Worm (Caenorhabditis elegans) whole organism, mixed stage, embryonic: ENCODE measurements around the gene C04A11.2.
A peak's percentile ranks its signal among the peaks of the same experiment; 100 is the strongest.

ENCODE experiments used
- M03D4.4 ChIP-seq: sonication (generic microtip); optimal IDR thresholded peaks from 2 replicates; lab custom pipeline; 2017; ENCODE audit warnings: mild to moderate bottlenecking, missing genetic modification characterization, missing compliant biosample characterization
- bed-3 ChIP-seq: fragments of 200-800 bp; sonication (Bioruptor generic); optimal IDR thresholded peaks from 3 replicates; lab custom pipeline; 2018; ENCODE audit warnings: mild to moderate bottlenecking, missing genetic modification characterization, moderate library complexity, missing compliant biosample characterization
- blmp-1 ChIP-seq: fragments of 150-350 bp; optimal IDR thresholded peaks from 2 replicates; lab custom pipeline; 2014; ENCODE audit warnings: missing biosample characterization, missing genetic modification characterization
- ceh-39 ChIP-seq: fragments of 150-350 bp; optimal IDR thresholded peaks from 2 replicates; lab custom pipeline; 2014; ENCODE audit warnings: missing biosample characterization, missing genetic modification characterization
- ceh-43 ChIP-seq: fragments of 200-800 bp; sonication (Bioruptor generic); optimal IDR thresholded peaks from 2 replicates; lab custom pipeline; 2018; ENCODE audit warnings: mild to moderate bottlenecking, missing genetic modification characterization, moderate library complexity, missing compliant biosample characterization
- ceh-83 ChIP-seq: fragments of 200-800 bp; sonication (Bioruptor generic); optimal IDR thresholded peaks from 2 replicates; lab custom pipeline; 2018; ENCODE audit warnings: mild to moderate bottlenecking, missing genetic modification characterization, missing compliant biosample characterization
- ces-1 ChIP-seq: fragments of 150-350 bp; optimal IDR thresholded peaks from 2 replicates; lab custom pipeline; 2014; ENCODE audit warnings: missing biosample characterization, missing genetic modification reagents, missing genetic modification characterization
- cnd-1 ChIP-seq: fragments of 200-800 bp; sonication (Bioruptor generic); optimal IDR thresholded peaks from 2 replicates; lab custom pipeline; 2018; ENCODE audit warnings: mild to moderate bottlenecking, missing genetic modification characterization, missing compliant biosample characterization
- drap-1 ChIP-seq: fragments of 200-800 bp; sonication (Bioruptor generic); optimal IDR thresholded peaks from 3 replicates; lab custom pipeline; 2018; ENCODE audit warnings: mild to moderate bottlenecking, missing genetic modification characterization, missing compliant biosample characterization
- elt-1 ChIP-seq: sonication (generic microtip); optimal IDR thresholded peaks from 2 replicates; lab custom pipeline; 2017; ENCODE audit warnings: missing genetic modification characterization, mild to moderate bottlenecking, missing compliant biosample characterization, antibody characterized with exemption, moderate library complexity, borderline replicate concordance; ENCODE audit not compliant: insufficient read depth
- elt-3 ChIP-seq: fragments of 150-350 bp; optimal IDR thresholded peaks from 2 replicates; lab custom pipeline; 2014; ENCODE audit warnings: missing biosample characterization, missing genetic modification characterization
- flh-1 ChIP-seq: fragments of 200-800 bp; sonication (Bioruptor generic); optimal IDR thresholded peaks from 2 replicates; lab custom pipeline; 2018; ENCODE audit warnings: mild to moderate bottlenecking, missing genetic modification characterization, moderate library complexity, missing compliant biosample characterization
- ham-2 ChIP-seq: fragments of 200-800 bp; sonication (Bioruptor generic); optimal IDR thresholded peaks from 2 replicates; lab custom pipeline; 2018; ENCODE audit warnings: mild to moderate bottlenecking, missing genetic modification characterization, missing compliant biosample characterization
- hlh-1 ChIP-seq: fragments of 150-350 bp; optimal IDR thresholded peaks from 2 replicates; lab custom pipeline; 2014; ENCODE audit warnings: missing biosample characterization, missing genetic modification reagents, missing genetic modification characterization
- lin-13 ChIP-seq: fragments of 150-350 bp; optimal IDR thresholded peaks from 2 replicates; lab custom pipeline; 2014; ENCODE audit warnings: missing biosample characterization, missing genetic modification characterization
- lin-32 ChIP-seq: fragments of 200-800 bp; sonication (Bioruptor generic); optimal IDR thresholded peaks from 2 replicates; lab custom pipeline; 2018; ENCODE audit warnings: mild to moderate bottlenecking, missing genetic modification characterization, missing compliant biosample characterization
- lsy-2 ChIP-seq: fragments of 150-350 bp; optimal IDR thresholded peaks from 2 replicates; lab custom pipeline; 2014; ENCODE audit warnings: missing biosample characterization, missing genetic modification characterization
- mab-5 ChIP-seq: fragments of 150-350 bp; optimal IDR thresholded peaks from 2 replicates; lab custom pipeline; 2014; ENCODE audit warnings: missing biosample characterization, missing genetic modification characterization
- mep-1 ChIP-seq: fragments of 150-350 bp; optimal IDR thresholded peaks from 2 replicates; lab custom pipeline; 2017; ENCODE audit warnings: missing biosample characterization, missing genetic modification reagents, missing genetic modification characterization, inconsistent platforms
- mls-2 ChIP-seq: sonication (generic microtip); optimal IDR thresholded peaks from 2 replicates; lab custom pipeline; 2016; ENCODE audit warnings: mild to moderate bottlenecking, missing genetic modification characterization, moderate library complexity, missing compliant biosample characterization
- nhr-12 ChIP-seq: fragments of 150-350 bp; optimal IDR thresholded peaks from 2 replicates; lab custom pipeline; 2014; ENCODE audit warnings: missing biosample characterization, missing genetic modification characterization
- nhr-2 ChIP-seq: fragments of 150-350 bp; optimal IDR thresholded peaks from 2 replicates; lab custom pipeline; 2014; ENCODE audit warnings: missing biosample characterization, missing genetic modification characterization
- nhr-237 ChIP-seq: fragments of 150-350 bp; optimal IDR thresholded peaks from 2 replicates; lab custom pipeline; 2014; ENCODE audit warnings: missing biosample characterization, missing genetic modification characterization
- nhr-28 ChIP-seq: fragments of 150-350 bp; optimal IDR thresholded peaks from 2 replicates; lab custom pipeline; 2014; ENCODE audit warnings: missing biosample characterization, missing genetic modification characterization
- nhr-76 ChIP-seq: sonication (generic microtip); optimal IDR thresholded peaks from 2 replicates; lab custom pipeline; 2017; ENCODE audit warnings: missing biosample characterization, missing genetic modification characterization
- pha-4 ChIP-seq: fragments of 150-350 bp; optimal IDR thresholded peaks from 2 replicates; lab custom pipeline; 2018; ENCODE audit warnings: missing biosample characterization, missing genetic modification reagents, missing genetic modification characterization
- sem-2 ChIP-seq: fragments of 200-800 bp; sonication (Bioruptor generic); optimal IDR thresholded peaks from 2 replicates; lab custom pipeline; 2018; ENCODE audit warnings: mild to moderate bottlenecking, missing genetic modification characterization, missing compliant biosample characterization
- snpc-4 ChIP-seq: fragments of 150-350 bp; optimal IDR thresholded peaks from 2 replicates; lab custom pipeline; 2014; ENCODE audit warnings: missing biosample characterization, missing genetic modification characterization
- sptf-1 ChIP-seq: sonication (generic microtip); optimal IDR thresholded peaks from 2 replicates; lab custom pipeline; 2017; ENCODE audit warnings: mild to moderate bottlenecking, missing genetic modification characterization, moderate library complexity, missing compliant biosample characterization
- tbx-8 ChIP-seq: fragments of 200-800 bp; sonication (Bioruptor generic); optimal IDR thresholded peaks from 2 replicates; lab custom pipeline; 2018; ENCODE audit warnings: mild to moderate bottlenecking, missing genetic modification characterization, moderate library complexity, missing compliant biosample characterization
- unc-120 ChIP-seq: sonication (generic microtip); optimal IDR thresholded peaks from 2 replicates; lab custom pipeline; 2017; ENCODE audit warnings: missing genetic modification characterization, missing compliant biosample characterization; ENCODE audit not compliant: poor library complexity, severe bottlenecking
- unc-39 ChIP-seq: fragments of 150-350 bp; optimal IDR thresholded peaks from 2 replicates; lab custom pipeline; 2014; ENCODE audit warnings: missing biosample characterization, missing genetic modification characterization
- unc-62 ChIP-seq: fragments of 150-350 bp; optimal IDR thresholded peaks from 2 replicates; lab custom pipeline; 2014; ENCODE audit warnings: missing biosample characterization, missing genetic modification reagents, missing genetic modification characterization
- zip-8 ChIP-seq: fragments of 150-350 bp; optimal IDR thresholded peaks from 2 replicates; lab custom pipeline; 2014; ENCODE audit warnings: missing biosample characterization, missing genetic modification characterization
- ztf-11 ChIP-seq: fragments of 150-350 bp; optimal IDR thresholded peaks from 2 replicates; lab custom pipeline; 2014; ENCODE audit warnings: missing biosample characterization, missing genetic modification characterization

The C04A11.2 gene

ce11 chrX:13669641-13670040 is 1.0 kb upstream of the C04A11.2 start (continued):
- TF ChIP-seq elt-1 (tag; lab: Kevin White, UChicago) (no peak), bed-3 (GFP tag; lab: Kevin White, UChicago) (no peak)
- TF ChIP-seq, all 35 proteins: peak for 6

DNA sequence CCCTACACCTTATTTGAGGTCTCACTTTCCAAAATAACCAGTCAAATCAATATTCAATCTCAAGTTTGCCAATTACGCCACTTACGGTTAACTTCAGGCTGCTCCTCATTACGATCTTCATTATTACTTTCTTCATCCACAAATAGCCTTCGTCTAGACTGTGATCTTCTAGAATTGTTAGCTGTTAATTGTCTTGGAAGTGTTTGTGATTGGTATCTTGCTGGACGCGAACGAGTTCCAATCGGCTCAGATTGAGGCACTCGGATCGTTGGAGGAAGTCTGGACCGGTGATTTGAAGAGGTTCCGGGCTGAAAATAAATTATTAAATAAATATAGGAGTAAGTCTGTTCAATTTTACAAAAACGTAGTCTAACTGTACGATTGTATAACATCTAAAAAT is 1.8 kb downstream of the C04A11.2 start:
- TF ChIP-seq unc-120 (tag; lab: Kevin White, UChicago), result no peak
- TF ChIP-seq nhr-76 (tag; lab: Kevin White, UChicago), result no peak
- no peak for TF ChIP-seq nhr-2
- no peak for TF ChIP-seq M03D4.4 (tag; lab: Kevin White, UChicago)
- TF ChIP-seq nhr-28 (tag; lab: Kevin White, UChicago), result no peak
- no peak for TF ChIP-seq lin-13 (tag; lab: Kevin White, UChicago)
- no peak for TF ChIP-seq mls-2 (tag; lab: Kevin White, UChicago)

ce11 chrX:13665447-13665846 is 3.2 kb downstream of the C04A11.2 start:
- TF ChIP-seq mep-1 (tag; lab: Kevin White, UChicago) (peak; percentile 88), snpc-4 (tag; lab: Kevin White, UChicago) (no peak), flh-1 (GFP tag; lab: Kevin White, UChicago) (peak; percentile 96), elt-3 (tag; lab: Kevin White, UChicago) (peak; percentile 75), ceh-83 (GFP tag; lab: Kevin White, UChicago) (peak; percentile 99), lsy-2 (peak; percentile 34), M03D4.4 (tag; lab: Kevin White, UChicago) (peak; percentile 98), unc-62 (GFP tag; lab: Kevin White, UChicago) (peak; percentile 76), sem-2 (peak; percentile 97), bed-3 (GFP tag; lab: Kevin White, UChicago) (peak; percentile 97), mab-5 (no peak), blmp-1 (tag; lab: Kevin White, UChicago) (peak; percentile 45), ces-1 (GFP tag; lab: Kevin White, UChicago) (peak; percentile 62), nhr-12 (tag; lab: Kevin White, UChicago) (peak; percentile 93), unc-39 (tag; lab: Kevin White, UChicago) (peak; percentile 97), nhr-2 (peak; percentile 44), mls-2 (tag; lab: Kevin White, UChicago) (peak; percentile 100), ztf-11 (tag; lab: Kevin White, UChicago) (peak; percentile 81), unc-120 (tag; lab: Kevin White, UChicago) (peak; percentile 99), nhr-76 (tag; lab: Kevin White, UChicago) (peak; percentile 7), tbx-8 (GFP tag; lab: Kevin White, UChicago) (peak; percentile 98), hlh-1 (tag; lab: Kevin White, UChicago) (peak; percentile 78), cnd-1 (peak; percentile 99), lin-13 (tag; lab: Kevin White, UChicago) (peak; percentile 76), zip-8 (tag; lab: Kevin White, UChicago) (peak; percentile 12), nhr-28 (tag; lab: Kevin White, UChicago) (peak; percentile 88), drap-1 (GFP tag; lab: Kevin White, UChicago) (peak; percentile 100), lin-32 (peak; percentile 99), sptf-1 (tag; lab: Kevin White, UChicago) (peak; percentile 99), elt-1 (tag; lab: Kevin White, UChicago) (peak; percentile 37), ceh-39 (tag; lab: Kevin White, UChicago) (peak; percentile 55), nhr-237 (peak; percentile 49), ceh-43 (peak; percentile 97), pha-4 (tag; lab: Kevin White, UChicago) (peak; percentile 85), ham-2 (GFP tag; lab: Kevin White, UChicago) (peak; percentile 97)
